Worm (Caenorhabditis elegans) whole organism, mixed stage, embryonic: ENCODE results near the gene str-14.

Experiments used
- M03D4.4 ChIP-seq: sonication (generic microtip); optimal IDR thresholded peaks from 2 replicates; lab custom pipeline; 2017; ENCODE audit warnings: mild to moderate bottlenecking, missing genetic modification characterization, missing compliant biosample characterization
- bed-3 ChIP-seq: fragments of 200-800 bp; sonication (Bioruptor generic); optimal IDR thresholded peaks from 3 replicates; lab custom pipeline; 2018; ENCODE audit warnings: mild to moderate bottlenecking, missing genetic modification characterization, moderate library complexity, missing compliant biosample characterization
- blmp-1 ChIP-seq: fragments of 150-350 bp; optimal IDR thresholded peaks from 2 replicates; lab custom pipeline; 2014; ENCODE audit warnings: missing biosample characterization, missing genetic modification characterization
- ceh-39 ChIP-seq: fragments of 150-350 bp; optimal IDR thresholded peaks from 2 replicates; lab custom pipeline; 2014; ENCODE audit warnings: missing biosample characterization, missing genetic modification characterization
- ceh-43 ChIP-seq: fragments of 200-800 bp; sonication (Bioruptor generic); optimal IDR thresholded peaks from 2 replicates; lab custom pipeline; 2018; ENCODE audit warnings: mild to moderate bottlenecking, missing genetic modification characterization, moderate library complexity, missing compliant biosample characterization
- ceh-83 ChIP-seq: fragments of 200-800 bp; sonication (Bioruptor generic); optimal IDR thresholded peaks from 2 replicates; lab custom pipeline; 2018; ENCODE audit warnings: mild to moderate bottlenecking, missing genetic modification characterization, missing compliant biosample characterization
- ces-1 ChIP-seq: fragments of 150-350 bp; optimal IDR thresholded peaks from 2 replicates; lab custom pipeline; 2014; ENCODE audit warnings: missing biosample characterization, missing genetic modification reagents, missing genetic modification characterization
- cnd-1 ChIP-seq: fragments of 200-800 bp; sonication (Bioruptor generic); optimal IDR thresholded peaks from 2 replicates; lab custom pipeline; 2018; ENCODE audit warnings: mild to moderate bottlenecking, missing genetic modification characterization, missing compliant biosample characterization
- drap-1 ChIP-seq: fragments of 200-800 bp; sonication (Bioruptor generic); optimal IDR thresholded peaks from 3 replicates; lab custom pipeline; 2018; ENCODE audit warnings: mild to moderate bottlenecking, missing genetic modification characterization, missing compliant biosample characterization
- elt-1 ChIP-seq: sonication (generic microtip); optimal IDR thresholded peaks from 2 replicates; lab custom pipeline; 2017; ENCODE audit warnings: missing genetic modification characterization, mild to moderate bottlenecking, missing compliant biosample characterization, antibody characterized with exemption, moderate library complexity, borderline replicate concordance; ENCODE audit not compliant: insufficient read depth
- elt-3 ChIP-seq: fragments of 150-350 bp; optimal IDR thresholded peaks from 2 replicates; lab custom pipeline; 2014; ENCODE audit warnings: missing biosample characterization, missing genetic modification characterization
- flh-1 ChIP-seq: fragments of 200-800 bp; sonication (Bioruptor generic); optimal IDR thresholded peaks from 2 replicates; lab custom pipeline; 2018; ENCODE audit warnings: mild to moderate bottlenecking, missing genetic modification characterization, moderate library complexity, missing compliant biosample characterization
- ham-2 ChIP-seq: fragments of 200-800 bp; sonication (Bioruptor generic); optimal IDR thresholded peaks from 2 replicates; lab custom pipeline; 2018; ENCODE audit warnings: mild to moderate bottlenecking, missing genetic modification characterization, missing compliant biosample characterization
- lin-13 ChIP-seq: fragments of 150-350 bp; optimal IDR thresholded peaks from 2 replicates; lab custom pipeline; 2014; ENCODE audit warnings: missing biosample characterization, missing genetic modification characterization
- lin-32 ChIP-seq: fragments of 200-800 bp; sonication (Bioruptor generic); optimal IDR thresholded peaks from 2 replicates; lab custom pipeline; 2018; ENCODE audit warnings: mild to moderate bottlenecking, missing genetic modification characterization, missing compliant biosample characterization
- lsy-2 ChIP-seq: fragments of 150-350 bp; optimal IDR thresholded peaks from 2 replicates; lab custom pipeline; 2014; ENCODE audit warnings: missing biosample characterization, missing genetic modification characterization
- mab-5 ChIP-seq: fragments of 150-350 bp; optimal IDR thresholded peaks from 2 replicates; lab custom pipeline; 2014; ENCODE audit warnings: missing biosample characterization, missing genetic modification characterization
- mls-2 ChIP-seq: sonication (generic microtip); optimal IDR thresholded peaks from 2 replicates; lab custom pipeline; 2016; ENCODE audit warnings: mild to moderate bottlenecking, missing genetic modification characterization, moderate library complexity, missing compliant biosample characterization
- nhr-2 ChIP-seq: fragments of 150-350 bp; optimal IDR thresholded peaks from 2 replicates; lab custom pipeline; 2014; ENCODE audit warnings: missing biosample characterization, missing genetic modification characterization
- nhr-237 ChIP-seq: fragments of 150-350 bp; optimal IDR thresholded peaks from 2 replicates; lab custom pipeline; 2014; ENCODE audit warnings: missing biosample characterization, missing genetic modification characterization
- nhr-28 ChIP-seq: fragments of 150-350 bp; optimal IDR thresholded peaks from 2 replicates; lab custom pipeline; 2014; ENCODE audit warnings: missing biosample characterization, missing genetic modification characterization
- nhr-76 ChIP-seq: sonication (generic microtip); optimal IDR thresholded peaks from 2 replicates; lab custom pipeline; 2017; ENCODE audit warnings: missing biosample characterization, missing genetic modification characterization
- pha-4 ChIP-seq: fragments of 150-350 bp; optimal IDR thresholded peaks from 2 replicates; lab custom pipeline; 2018; ENCODE audit warnings: missing biosample characterization, missing genetic modification reagents, missing genetic modification characterization
- sem-2 ChIP-seq: fragments of 200-800 bp; sonication (Bioruptor generic); optimal IDR thresholded peaks from 2 replicates; lab custom pipeline; 2018; ENCODE audit warnings: mild to moderate bottlenecking, missing genetic modification characterization, missing compliant biosample characterization
- snpc-4 ChIP-seq: fragments of 150-350 bp; optimal IDR thresholded peaks from 2 replicates; lab custom pipeline; 2014; ENCODE audit warnings: missing biosample characterization, missing genetic modification characterization
- tbx-8 ChIP-seq: fragments of 200-800 bp; sonication (Bioruptor generic); optimal IDR thresholded peaks from 2 replicates; lab custom pipeline; 2018; ENCODE audit warnings: mild to moderate bottlenecking, missing genetic modification characterization, moderate library complexity, missing compliant biosample characterization
- unc-120 ChIP-seq: sonication (generic microtip); optimal IDR thresholded peaks from 2 replicates; lab custom pipeline; 2017; ENCODE audit warnings: missing genetic modification characterization, missing compliant biosample characterization; ENCODE audit not compliant: poor library complexity, severe bottlenecking
- unc-39 ChIP-seq: fragments of 150-350 bp; optimal IDR thresholded peaks from 2 replicates; lab custom pipeline; 2014; ENCODE audit warnings: missing biosample characterization, missing genetic modification characterization
- unc-62 ChIP-seq: fragments of 150-350 bp; optimal IDR thresholded peaks from 2 replicates; lab custom pipeline; 2014; ENCODE audit warnings: missing biosample characterization, missing genetic modification reagents, missing genetic modification characterization
- zip-8 ChIP-seq: fragments of 150-350 bp; optimal IDR thresholded peaks from 2 replicates; lab custom pipeline; 2014; ENCODE audit warnings: missing biosample characterization, missing genetic modification characterization

Gene str-14

ce11 chrV:16429503-16429902, 25.5 kb downstream of the str-14 start, which contains the start of gene F26D2.10:
F26D2.10 (minus strand) TSS chrV:16429603.
- TF ChIP-seq drap-1, result no peak
- no peak for TF ChIP-seq bed-3
- no peak for TF ChIP-seq ceh-43
- TF ChIP-seq nhr-28, result no peak
- no peak for TF ChIP-seq flh-1 (GFP tag; lab: Kevin White, UChicago)
- TF ChIP-seq lin-32, result no peak
- no peak for TF ChIP-seq unc-120
- no peak for TF ChIP-seq mab-5 (tag; lab: Kevin White, UChicago)
- no peak for TF ChIP-seq lin-13 (tag; lab: Kevin White, UChicago)
- no peak for TF ChIP-seq ham-2 (GFP tag; lab: Kevin White, UChicago)
- no peak for TF ChIP-seq blmp-1 (tag; lab: Kevin White, UChicago)
- TF ChIP-seq ces-1 (GFP tag; lab: Kevin White, UChicago), result no peak
- TF ChIP-seq ceh-39 (tag; lab: Kevin White, UChicago), result no peak

- TF ChIP-seq mls-2 (tag; lab: Kevin White, UChicago), result no peak
- no peak for TF ChIP-seq mab-5 (tag; lab: Kevin White, UChicago)
- no peak for TF ChIP-seq unc-120
These were observed 30.5 kb downstream of the str-14 start, which contains the start of gene srw-29 for ce11 chrV:16424428-16424827. srw-29 (minus strand) TSS chrV:16424528.

- TF ChIP-seq nhr-237 (tag; lab: Kevin White, UChicago) (no peak), zip-8 (tag; lab: Kevin White, UChicago) (no peak), ces-1 (GFP tag; lab: Kevin White, UChicago) (no peak), pha-4 (no peak), tbx-8 (no peak), elt-1 (tag; lab: Kevin White, UChicago) (no peak), blmp-1 (tag; lab: Kevin White, UChicago) (no peak), snpc-4 (tag; lab: Kevin White, UChicago) (no peak), lsy-2 (tag; lab: Kevin White, UChicago) (no peak), nhr-76 (no peak), ham-2 (GFP tag; lab: Kevin White, UChicago) (no peak), bed-3 (no peak), nhr-2 (no peak), ceh-43 (no peak), flh-1 (GFP tag; lab: Kevin White, UChicago) (no peak), drap-1 (no peak), cnd-1 (tag; lab: Kevin White, UChicago) (no peak)
These were observed 34.3 kb downstream of the str-14 start, which contains the start of gene srw-48 for ce11 chrV:16420696-16421095. srw-48 (plus strand) TSS chrV:16420996.

DNA sequence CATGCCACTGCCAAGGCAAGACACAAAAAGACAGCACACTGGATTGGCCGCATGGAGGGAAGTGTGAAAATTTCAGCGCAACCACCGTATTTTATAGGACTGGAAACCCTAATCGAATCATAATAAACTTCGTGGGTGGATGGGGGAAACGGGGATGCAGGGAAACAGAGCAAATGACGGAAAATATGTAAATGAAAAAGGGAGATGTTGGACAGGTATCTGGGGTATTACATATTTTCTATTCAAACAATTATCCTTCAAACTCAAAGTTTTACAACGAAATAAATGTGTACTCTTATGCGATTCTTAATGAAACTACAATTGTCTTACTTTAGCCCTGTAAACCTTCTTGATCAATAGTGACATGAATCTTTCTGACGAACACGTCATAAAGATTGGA, 35.2 kb downstream of the str-14 start, which contains the start of gene F26D2.16:
Gene F26D2.16 (minus strand): TSS at position 101 of the 400 bp plus-strand sequence.
- TF ChIP-seq pha-4, result no peak
- TF ChIP-seq lin-32, result no peak
- no peak for TF ChIP-seq lsy-2 (tag; lab: Kevin White, UChicago)
- TF ChIP-seq ces-1 (GFP tag; lab: Kevin White, UChicago), result no peak
- no peak for TF ChIP-seq mls-2 (tag; lab: Kevin White, UChicago)
- no peak for TF ChIP-seq nhr-28

ce11 chrV:16417014-16417413, 38.0 kb downstream of the str-14 start, which contains the start of gene str-55:
str-55 (minus strand) TSS chrV:16417114.
- no peak for TF ChIP-seq elt-1 (tag; lab: Kevin White, UChicago)
- TF ChIP-seq ceh-39 (tag; lab: Kevin White, UChicago), result no peak
- no peak for TF ChIP-seq lsy-2 (tag; lab: Kevin White, UChicago)
- TF ChIP-seq bed-3, result no peak
- TF ChIP-seq zip-8 (tag; lab: Kevin White, UChicago), result no peak
- no peak for TF ChIP-seq ham-2 (GFP tag; lab: Kevin White, UChicago)
- TF ChIP-seq unc-39 (tag; lab: Kevin White, UChicago), result no peak
- TF ChIP-seq M03D4.4, result no peak
- TF ChIP-seq ceh-83 (GFP tag; lab: Kevin White, UChicago), result no peak
- TF ChIP-seq mls-2 (tag; lab: Kevin White, UChicago), result no peak
- no peak for TF ChIP-seq elt-3 (tag; lab: Kevin White, UChicago)
- no peak for TF ChIP-seq unc-120

- no peak for TF ChIP-seq nhr-237 (tag; lab: Kevin White, UChicago)
- TF ChIP-seq lin-32, result no peak
- TF ChIP-seq pha-4, result no peak
- TF ChIP-seq ceh-83 (GFP tag; lab: Kevin White, UChicago), result no peak
- TF ChIP-seq ham-2 (GFP tag; lab: Kevin White, UChicago), result no peak
- TF ChIP-seq mls-2 (tag; lab: Kevin White, UChicago), result no peak
- TF ChIP-seq zip-8 (tag; lab: Kevin White, UChicago), result no peak
- no peak for TF ChIP-seq ceh-39 (tag; lab: Kevin White, UChicago)
- TF ChIP-seq mab-5 (tag; lab: Kevin White, UChicago), result no peak
- no peak for TF ChIP-seq unc-39 (tag; lab: Kevin White, UChicago)
- no peak for TF ChIP-seq unc-62 (GFP tag; lab: Kevin White, UChicago)
- TF ChIP-seq lin-13 (tag; lab: Kevin White, UChicago), result no peak
- no peak for TF ChIP-seq unc-120
- no peak for TF ChIP-seq sem-2 (GFP tag; lab: Kevin White, UChicago)
- TF ChIP-seq, all 35 proteins: peak for 0
These were observed 44.4 kb downstream of the str-14 start, which contains the start of gene srh-145 for ce11 chrV:16410521-16410920. srh-145 (plus strand) TSS chrV:16410713.
